Worm (Caenorhabditis elegans) whole organism, L1 larva: Measurements from ENCODE around the gene F40B5.2.

Experiments
- C16A3.4 ChIP-seq: fragments of 150-350 bp; optimal IDR thresholded peaks from 2 replicates; lab custom pipeline; 2014; ENCODE audit warnings: missing biosample characterization, missing genetic modification characterization
- aha-1 ChIP-seq: fragments of 150-350 bp; optimal IDR thresholded peaks from 2 replicates; lab custom pipeline; 2014; ENCODE audit warnings: missing biosample characterization, missing genetic modification characterization
- ces-1 ChIP-seq: fragments of 150-350 bp; optimal IDR thresholded peaks from 2 replicates; lab custom pipeline; 2014; ENCODE audit warnings: missing biosample characterization, missing genetic modification reagents, missing genetic modification characterization
- elt-3 ChIP-seq, 6 experiments: fragments of 150-350 bp in 1 of 6; sonication (generic microtip); optimal IDR thresholded peaks; 2 replicates each; lab custom pipeline; 2017 to 2018; ENCODE audit warnings: missing biosample characterization in 6 of 6, missing genetic modification characterization in 6 of 6, inconsistent platforms in 1 of 6
- lin-35 ChIP-seq, 2 experiments: fragments of 150-350 bp; optimal IDR thresholded peaks; 2 replicates each; lab custom pipeline; 2014; ENCODE audit warnings: missing biosample characterization in 2 of 2, missing genetic modification characterization in 2 of 2, missing genetic modification reagents in 2 of 2
- nhr-77 ChIP-seq: fragments of 150-350 bp; optimal IDR thresholded peaks from 2 replicates; lab custom pipeline; 2014; ENCODE audit warnings: missing biosample characterization, missing genetic modification characterization
- skn-1 ChIP-seq: fragments of 150-350 bp; optimal IDR thresholded peaks from 2 replicates; lab custom pipeline; 2014; ENCODE audit warnings: missing biosample characterization, missing genetic modification characterization
- tlp-1 ChIP-seq: fragments of 150-350 bp; optimal IDR thresholded peaks from 2 replicates; lab custom pipeline; 2014; ENCODE audit warnings: missing biosample characterization, missing genetic modification characterization
- unc-130 ChIP-seq: fragments of 150-350 bp; optimal IDR thresholded peaks from 2 replicates; lab custom pipeline; 2017; ENCODE audit warnings: missing biosample characterization, missing genetic modification characterization, inconsistent platforms
- unc-98 ChIP-seq: fragments of 200-800 bp; sonication (Bioruptor generic); IDR thresholded peaks from 2 replicates; pipeline ENCODE4 v1.3.6; 2022; ENCODE audit warnings: missing genetic modification characterization, missing compliant biosample characterization

- peak in 1 of 2 experiments; percentile 7 for TF ChIP-seq lin-35 (GFP tag; optimal IDR thresholded peaks at IDR 0.05; lab: Kevin White, UChicago)
- no peak for TF ChIP-seq elt-3 (tag; optimal IDR thresholded peaks at IDR 0.05; lab: Kevin White, UChicago)
- no peak for TF ChIP-seq aha-1 (tag; lab: Kevin White, UChicago)
- TF ChIP-seq unc-130: no peak
- TF ChIP-seq unc-98: no peak
- TF ChIP-seq skn-1 (tag; lab: Kevin White, UChicago): no peak
- no peak for TF ChIP-seq tlp-1 (tag; lab: Kevin White, UChicago)
- TF ChIP-seq C16A3.4 (tag; lab: Kevin White, UChicago): no peak
- no peak for TF ChIP-seq nhr-77 (tag; lab: Kevin White, UChicago)
- no peak for TF ChIP-seq ces-1 (GFP tag; lab: Kevin White, UChicago)
Observed at ce11 chrX:8417727-8418126, 50.1 kb downstream of the F40B5.2 start.
